Fruit fly (Drosophila melanogaster) whole organism, prepupa: ENCODE measurements around the gene tutl.

Experiments used
- CG8119 ChIP-seq: fragments of 200-800 bp; sonication (Bioruptor generic); IDR thresholded peaks from 3 replicates; pipeline ENCODE4 v1.3.6; 2022; ENCODE audit warnings: missing biosample characterization, missing genetic modification characterization
- CG9139 ChIP-seq: fragments of 200-800 bp; sonication (Bioruptor generic); optimal IDR thresholded peaks from 3 replicates; lab custom pipeline; 2017; ENCODE audit warnings: missing biosample characterization, mild to moderate bottlenecking, missing genetic modification characterization
- Hr39 ChIP-seq: fragments of 200-800 bp; sonication (Bioruptor generic); optimal IDR thresholded peaks from 2 replicates; lab custom pipeline; 2016; ENCODE audit warnings: missing biosample characterization, missing genetic modification characterization
- lz ChIP-seq: fragments of 200-800 bp; sonication (Bioruptor generic); optimal IDR thresholded peaks from 3 replicates; lab custom pipeline; 2016; ENCODE audit warnings: missing biosample characterization, missing genetic modification characterization
- pdm3 ChIP-seq: fragments of 200-800 bp; sonication (Bioruptor generic); optimal IDR thresholded peaks from 3 replicates; lab custom pipeline; 2016; ENCODE audit warnings: missing biosample characterization, missing genetic modification characterization
- svp ChIP-seq: fragments of 200-800 bp; sonication (Bioruptor generic); peaks from one replicate; lab custom pipeline; 2016; ENCODE audit warnings: missing biosample characterization, missing genetic modification characterization

DNA sequence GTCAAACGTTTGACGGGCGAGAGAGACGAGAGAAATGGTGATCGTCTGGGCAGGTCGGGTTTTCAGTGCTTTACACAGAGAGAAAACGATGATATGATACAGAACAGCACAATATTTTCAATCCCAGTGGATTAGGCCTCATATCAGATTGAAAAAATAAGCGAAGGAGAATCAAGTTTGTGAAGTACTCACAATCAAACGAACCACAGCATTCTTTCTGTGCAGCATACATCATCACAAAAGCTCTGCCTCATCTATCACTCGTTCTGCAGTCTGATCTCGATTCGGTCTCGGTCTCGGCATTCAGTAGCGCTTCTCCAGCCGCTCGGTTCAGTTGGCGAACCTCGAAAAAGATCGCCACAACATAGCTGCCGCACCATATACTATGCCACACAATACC is 41.3 kb downstream of the tutl start, which contains the start of gene bdl:
- no peak for TF ChIP-seq lz (GFP tag; lab: Kevin White, UChicago)
- no peak for TF ChIP-seq pdm3 (GFP tag; lab: Kevin White, UChicago)
- no peak for TF ChIP-seq svp (GFP tag; lab: Kevin White, UChicago)
- no peak for TF ChIP-seq CG8119 (GFP tag; lab: Robert Waterston, UW)
- TF ChIP-seq Hr39 (GFP tag; lab: Kevin White, UChicago) = no peak
- TF ChIP-seq CG9139 (GFP tag; lab: Kevin White, UChicago) = no peak
